Fruit fly (Drosophila melanogaster) whole organism, embryonic: ENCODE results near the gene fz.
A peak's percentile ranks its signal among the peaks of the same experiment; 100 is the strongest.

ENCODE experiments used
- Abd-B ChIP-seq: fragments of 200-800 bp; sonication (Bioruptor generic); optimal IDR thresholded peaks from 2 replicates; lab custom pipeline; 2018; ENCODE audit warnings: missing biosample characterization, mild to moderate bottlenecking, missing genetic modification characterization, moderate library complexity
- Atf3 ChIP-seq: fragments of 200-800 bp; sonication (Bioruptor generic); optimal IDR thresholded peaks from 3 replicates; lab custom pipeline; 2016; ENCODE audit warnings: missing biosample characterization, missing genetic modification characterization
- Bgb ChIP-seq: fragments of 200-800 bp; sonication (Bioruptor generic); IDR thresholded peaks from 2 replicates; pipeline ENCODE4 v1.3.6; 2022; ENCODE audit warnings: missing biosample characterization, missing genetic modification characterization; ENCODE audit not compliant: partially characterized antibody
- CG10321 ChIP-seq: fragments of 200-800 bp; sonication (Bioruptor generic); IDR thresholded peaks from 2 replicates; pipeline ENCODE4 v1.3.6; 2022; ENCODE audit warnings: missing biosample characterization, missing genetic modification characterization
- CG10462 ChIP-seq: fragments of 200-800 bp; sonication (Bioruptor generic); optimal IDR thresholded peaks from 2 replicates; lab custom pipeline; 2016; ENCODE audit warnings: missing biosample characterization, missing genetic modification characterization
- CG10654 ChIP-seq: fragments of 200-800 bp; sonication (Bioruptor generic); optimal IDR thresholded peaks from 2 replicates; lab custom pipeline; 2016; ENCODE audit warnings: missing biosample characterization, missing genetic modification characterization
- CG11695 ChIP-seq: fragments of 200-800 bp; sonication (Bioruptor generic); IDR thresholded peaks from 3 replicates; pipeline ENCODE4 v1.3.6; 2022; ENCODE audit warnings: missing biosample characterization, missing genetic modification characterization
- CG11696 ChIP-seq: fragments of 200-800 bp; sonication (Bioruptor generic); IDR thresholded peaks from 2 replicates; pipeline ENCODE4 v1.3.6; 2022; ENCODE audit warnings: missing biosample characterization, missing genetic modification characterization
- CG12659 ChIP-seq: fragments of 200-800 bp; sonication (Bioruptor generic); optimal IDR thresholded peaks from 3 replicates; lab custom pipeline; 2017; ENCODE audit warnings: mild to moderate bottlenecking, missing biosample characterization, missing genetic modification reagents, missing genetic modification characterization
- CG14710 ChIP-seq: fragments of 200-800 bp; sonication (Bioruptor generic); optimal IDR thresholded peaks from 3 replicates; lab custom pipeline; 2019; ENCODE audit warnings: missing biosample characterization, mild to moderate bottlenecking, missing genetic modification characterization, moderate library complexity
- CG14965 ChIP-seq: fragments of 200-800 bp; sonication (Bioruptor generic); optimal IDR thresholded peaks from 2 replicates; lab custom pipeline; 2016; ENCODE audit warnings: missing biosample characterization, missing genetic modification characterization, borderline replicate concordance
- CG1529 ChIP-seq: fragments of 200-800 bp; sonication (Bioruptor generic); optimal IDR thresholded peaks from 3 replicates; lab custom pipeline; 2018; ENCODE audit warnings: missing biosample characterization, missing genetic modification characterization
- CG17186 ChIP-seq: fragments of 200-800 bp; sonication (Bioruptor generic); optimal IDR thresholded peaks from 3 replicates; lab custom pipeline; 2017; ENCODE audit warnings: missing biosample characterization, missing genetic modification reagents, missing genetic modification characterization
- CG17359 ChIP-seq: fragments of 200-800 bp; sonication (Bioruptor generic); optimal IDR thresholded peaks from 3 replicates; lab custom pipeline; 2018; ENCODE audit warnings: missing biosample characterization, mild to moderate bottlenecking, missing genetic modification characterization, moderate library complexity
- CG2116 ChIP-seq: fragments of 200-800 bp; sonication (Bioruptor generic); optimal IDR thresholded peaks from 3 replicates; lab custom pipeline; 2018; ENCODE audit warnings: missing biosample characterization, mild to moderate bottlenecking, missing genetic modification characterization
- CG2712 ChIP-seq: fragments of 200-800 bp; optimal IDR thresholded peaks from 3 replicates; lab custom pipeline; 2019; ENCODE audit warnings: missing biosample characterization, mild to moderate bottlenecking, missing genetic modification characterization, moderate library complexity
- CG30020 ChIP-seq: fragments of 200-800 bp; optimal IDR thresholded peaks from 2 replicates; lab custom pipeline; 2019; ENCODE audit warnings: missing biosample characterization, mild to moderate bottlenecking, missing genetic modification characterization, moderate library complexity
- CG31441 ChIP-seq: fragments of 200-800 bp; sonication (Bioruptor generic); IDR thresholded peaks from 2 replicates; pipeline ENCODE4 v1.3.6; 2022; ENCODE audit warnings: missing biosample characterization, missing genetic modification characterization
- CG32767 ChIP-seq: fragments of 200-800 bp; sonication (Bioruptor generic); IDR thresholded peaks from 2 replicates; pipeline ENCODE4 v1.3.6; 2022; ENCODE audit warnings: missing biosample characterization, missing genetic modification characterization
- CG33213 ChIP-seq: fragments of 200-800 bp; sonication (Bioruptor generic); optimal IDR thresholded peaks from 3 replicates; lab custom pipeline; 2016; ENCODE audit warnings: missing biosample characterization, missing genetic modification characterization
- CG4820 ChIP-seq: fragments of 200-800 bp; sonication (Bioruptor generic); optimal IDR thresholded peaks from 3 replicates; lab custom pipeline; 2016; ENCODE audit warnings: missing biosample characterization, missing genetic modification characterization
- CG7556 ChIP-seq: fragments of 200-800 bp; sonication (Bioruptor generic); optimal IDR thresholded peaks from 2 replicates; lab custom pipeline; 2017; ENCODE audit warnings: missing biosample characterization, mild to moderate bottlenecking, missing genetic modification characterization
- CG9437 ChIP-seq: fragments of 200-800 bp; sonication (Bioruptor generic); optimal IDR thresholded peaks from 2 replicates; lab custom pipeline; 2018; ENCODE audit warnings: missing biosample characterization, mild to moderate bottlenecking, missing genetic modification characterization
- CG9932 ChIP-seq: fragments of 200-800 bp; sonication (Bioruptor generic); IDR thresholded peaks from 2 replicates; pipeline ENCODE4 v1.3.6; 2022; ENCODE audit warnings: missing biosample characterization, missing genetic modification characterization
- Dref ChIP-seq: fragments of 200-800 bp; sonication (Bioruptor generic); IDR thresholded peaks from 2 replicates; pipeline ENCODE4 v1.3.6; 2022; ENCODE audit warnings: missing biosample characterization, missing genetic modification characterization
- H15 ChIP-seq: fragments of 200-800 bp; sonication (Bioruptor generic); IDR thresholded peaks from 3 replicates; pipeline ENCODE4 v1.3.6; 2022; ENCODE audit warnings: missing biosample characterization, missing genetic modification characterization
- HLHmδ ChIP-seq: fragments of 200-800 bp; sonication (Bioruptor generic); optimal IDR thresholded peaks from 2 replicates; lab custom pipeline; 2018; ENCODE audit warnings: missing biosample characterization, mild to moderate bottlenecking, missing genetic modification characterization, moderate library complexity
- Hey ChIP-seq: fragments of 200-800 bp; sonication (Bioruptor generic); optimal IDR thresholded peaks from 3 replicates; lab custom pipeline; 2018; ENCODE audit warnings: missing biosample characterization, mild to moderate bottlenecking, missing genetic modification characterization
- Hr78 ChIP-seq, 2 experiments: fragments of 200-800 bp in 1 of 2; fragments of >200 bp in 1 of 2; sonication (Bioruptor generic) in 1 of 2; optimal IDR thresholded peaks; 2 replicates each; lab custom pipeline; 2017 to 2019; ENCODE audit warnings: missing biosample characterization in 2 of 2, missing genetic modification characterization in 2 of 2, mild to moderate bottlenecking in 1 of 2, moderate library complexity in 1 of 2
- Hsf ChIP-seq: fragments of 200-800 bp; sonication (Bioruptor generic); optimal IDR thresholded peaks from 3 replicates; lab custom pipeline; 2016; ENCODE audit warnings: missing biosample characterization, missing genetic modification characterization
- Mad ChIP-seq: fragments of 200-800 bp; sonication (Bioruptor generic); optimal IDR thresholded peaks from 2 replicates; lab custom pipeline; 2016; ENCODE audit warnings: missing biosample characterization, missing genetic modification characterization
- NK7.1 ChIP-seq: fragments of 200-800 bp; sonication (Bioruptor generic); optimal IDR thresholded peaks from 3 replicates; lab custom pipeline; 2016; ENCODE audit warnings: missing biosample characterization, missing genetic modification characterization
- Oaz ChIP-seq: fragments of 200-800 bp; sonication (Bioruptor generic); IDR thresholded peaks from 2 replicates; pipeline ENCODE4 v1.3.6; 2022; ENCODE audit warnings: missing biosample characterization, missing genetic modification characterization
- Optix ChIP-seq: fragments of 200-800 bp; sonication (Bioruptor generic); IDR thresholded peaks from 3 replicates; pipeline ENCODE4 v1.3.6; 2022; ENCODE audit warnings: missing biosample characterization, missing genetic modification characterization
- Ptx1 ChIP-seq: fragments of 200-800 bp; sonication (Bioruptor generic); IDR thresholded peaks from 2 replicates; pipeline ENCODE4 v1.3.6; 2022; ENCODE audit warnings: missing biosample characterization, missing genetic modification characterization
- Usf ChIP-seq: fragments of 200-800 bp; sonication (Bioruptor generic); optimal IDR thresholded peaks from 2 replicates; lab custom pipeline; 2017; ENCODE audit warnings: missing genotype, missing biosample characterization, missing genetic modification characterization
- Xbp1 ChIP-seq: fragments of 200-800 bp; sonication (Bioruptor generic); optimal IDR thresholded peaks from 3 replicates; lab custom pipeline; 2016; ENCODE audit warnings: missing biosample characterization, mild to moderate bottlenecking, missing genetic modification characterization
- YL-1 ChIP-seq: fragments of 200-800 bp; sonication (Bioruptor generic); optimal IDR thresholded peaks from 3 replicates; lab custom pipeline; 2017; ENCODE audit warnings: missing biosample characterization, mild to moderate bottlenecking, missing genetic modification characterization
- ara ChIP-seq: fragments of 200-800 bp; sonication (Bioruptor generic); IDR thresholded peaks from 2 replicates; pipeline ENCODE4 v1.3.6; 2022; ENCODE audit warnings: missing biosample characterization, missing genetic modification characterization
- btn ChIP-seq: fragments of 200-800 bp; sonication (Bioruptor generic); optimal IDR thresholded peaks from 2 replicates; lab custom pipeline; 2016; ENCODE audit warnings: missing biosample characterization, missing genetic modification characterization
- chif ChIP-seq, 2 experiments: fragments of 200-800 bp; sonication (Bioruptor generic); optimal IDR thresholded peaks; 3 replicates each; lab custom pipeline; 2016; ENCODE audit warnings: missing biosample characterization in 2 of 2, missing genetic modification characterization in 2 of 2
- chn ChIP-seq: fragments of 200-800 bp; sonication (Bioruptor generic); optimal IDR thresholded peaks from 2 replicates; lab custom pipeline; 2016; ENCODE audit warnings: missing biosample characterization, missing genetic modification characterization
- crol ChIP-seq: fragments of 200-800 bp; sonication (Bioruptor generic); IDR thresholded peaks from 2 replicates; pipeline ENCODE4 v1.3.6; 2022; ENCODE audit warnings: missing biosample characterization, missing genetic modification characterization
- dm ChIP-seq: fragments of 200-800 bp; sonication (Bioruptor generic); optimal IDR thresholded peaks from 3 replicates; lab custom pipeline; 2016; ENCODE audit warnings: missing biosample characterization, missing genetic modification characterization
- ftz-f1 ChIP-seq: fragments of 200-800 bp; sonication (Bioruptor generic); optimal IDR thresholded peaks from 2 replicates; lab custom pipeline; 2016; ENCODE audit warnings: missing biosample characterization, missing genetic modification characterization
- kah ChIP-seq: fragments of 200-800 bp; sonication (Bioruptor generic); optimal IDR thresholded peaks from 2 replicates; lab custom pipeline; 2018; ENCODE audit warnings: missing biosample characterization, mild to moderate bottlenecking, missing genetic modification characterization
- onecut ChIP-seq: fragments of 200-800 bp; sonication (Bioruptor generic); IDR thresholded peaks from 2 replicates; pipeline ENCODE4 v1.3.6; 2022; ENCODE audit warnings: missing biosample characterization, missing genetic modification characterization
- sd ChIP-seq: fragments of 200-800 bp; sonication (Bioruptor generic); optimal IDR thresholded peaks from 3 replicates; lab custom pipeline; 2018; ENCODE audit warnings: missing biosample characterization, mild to moderate bottlenecking, missing genetic modification characterization, moderate library complexity
- sens ChIP-seq: fragments of 200-800 bp; sonication (Bioruptor generic); peaks from one replicate; lab custom pipeline; 2016; ENCODE audit warnings: missing biosample characterization, missing genetic modification characterization
- shn ChIP-seq: fragments of 200-800 bp; sonication (Bioruptor generic); optimal IDR thresholded peaks from 3 replicates; lab custom pipeline; 2016; ENCODE audit warnings: missing biosample characterization, missing genetic modification characterization
- tx ChIP-seq: fragments of 200-800 bp; sonication (Bioruptor generic); optimal IDR thresholded peaks from 2 replicates; lab custom pipeline; 2016; ENCODE audit warnings: missing biosample characterization, missing genetic modification characterization
- zen2 ChIP-seq: fragments of 200-800 bp; sonication (Bioruptor generic); IDR thresholded peaks from 3 replicates; pipeline ENCODE4 v1.3.6; 2022; ENCODE audit warnings: missing biosample characterization, missing genetic modification characterization; ENCODE audit not compliant: partially characterized antibody

The fz gene

dm6 chr3L:14410892-14411291 lies 136.7 kb downstream of the fz start (continued):
- TF ChIP-seq CG7556 (GFP tag; lab: Kevin White, UChicago), result no peak
- TF ChIP-seq Xbp1 (GFP tag; lab: Kevin White, UChicago), result peak; percentile 12
- TF ChIP-seq zen2 (GFP tag; lab: Robert Waterston, UW), result no peak
- no peak for TF ChIP-seq dm (GFP tag; lab: Kevin White, UChicago)
- TF ChIP-seq CG14965 (GFP tag; lab: Kevin White, UChicago), result no peak
- TF ChIP-seq HLHmδ (GFP tag; lab: Kevin White, UChicago), result no peak
- TF ChIP-seq CG4820 (GFP tag; lab: Kevin White, UChicago), result no peak
- peak; percentile 14 for TF ChIP-seq CG1529 (GFP tag; lab: Kevin White, UChicago)
- TF ChIP-seq CG17186, result no peak
- no peak for TF ChIP-seq crol (GFP tag; lab: Robert Waterston, UW)
- 0 out of 2 replicates have a peak, but pooled peaks have one; percentile 26 for TF ChIP-seq Ptx1 (GFP tag; lab: Robert Waterston, UW)
- peak; percentile 51; the same call in 1 of the 3 replicates for TF ChIP-seq CG11695
- no peak for TF ChIP-seq CG9437 (GFP tag; lab: Kevin White, UChicago)
- TF ChIP-seq Dref (GFP tag; lab: Robert Waterston, UW), result no peak
- TF ChIP-seq Hsf (GFP tag; lab: Kevin White, UChicago), result no peak
- TF ChIP-seq ara, result peak; percentile 64; the same call in 1 of the 2 replicates
- no peak for TF ChIP-seq sd
- TF ChIP-seq Hr78 (GFP tag; optimal IDR thresholded peaks at IDR 0.05; lab: Kevin White, UChicago), result no peak
- no peak for TF ChIP-seq CG2116 (GFP tag; lab: Kevin White, UChicago)
- no peak for TF ChIP-seq tx (GFP tag; lab: Kevin White, UChicago)
- peak; percentile 24 for TF ChIP-seq onecut (GFP tag; lab: Robert Waterston, UW)
- no peak for TF ChIP-seq CG33213 (GFP tag; lab: Kevin White, UChicago)
- TF ChIP-seq CG10321, result no peak
- peak; percentile 57; the same call in 2 of the 3 replicates for TF ChIP-seq Optix (GFP tag; lab: Robert Waterston, UW)
- no peak for TF ChIP-seq chif (GFP tag; optimal IDR thresholded peaks at IDR 0.05; lab: Kevin White, UChicago)
- no peak for TF ChIP-seq CG30020 (tag; lab: Kevin White, UChicago)
- TF ChIP-seq CG10654, result no peak
- peak; percentile 46 for TF ChIP-seq CG17359
- TF ChIP-seq CG11696 (GFP tag; lab: Robert Waterston, UW), result no peak
- peak; percentile 5 for TF ChIP-seq Mad (GFP tag; lab: Kevin White, UChicago)
- TF ChIP-seq CG2712 (tag; lab: Kevin White, UChicago), result peak; percentile 60
- TF ChIP-seq ftz-f1 (GFP tag; lab: Kevin White, UChicago), result no peak
- TF ChIP-seq CG10462 (GFP tag; lab: Kevin White, UChicago), result no peak
- TF ChIP-seq H15 (GFP tag; lab: Robert Waterston, UW), result 0 out of 3 replicates have a peak, but pooled peaks have one; percentile 23
- TF ChIP-seq NK7.1 (GFP tag; lab: Kevin White, UChicago), result no peak
- no peak for TF ChIP-seq sens (GFP tag; lab: Kevin White, UChicago)
- TF ChIP-seq Hey, result no peak
- no peak for TF ChIP-seq CG9932 (GFP tag; lab: Robert Waterston, UW)
- no peak for TF ChIP-seq Usf (GFP tag; lab: Kevin White, UChicago)
- no peak for TF ChIP-seq CG32767 (GFP tag; lab: Robert Waterston, UW)
- TF ChIP-seq shn, result no peak
- TF ChIP-seq btn, result no peak
- TF ChIP-seq CG14710 (tag; lab: Kevin White, UChicago), result peak; percentile 24
- TF ChIP-seq Abd-B (GFP tag; lab: Kevin White, UChicago), result no peak
- no peak for TF ChIP-seq Bgb (GFP tag; lab: Robert Waterston, UW)
- no peak for TF ChIP-seq Atf3 (GFP tag; lab: Kevin White, UChicago)
- no peak for TF ChIP-seq chn
- TF ChIP-seq YL-1 (GFP tag; lab: Kevin White, UChicago), result no peak
- no peak for TF ChIP-seq kah (GFP tag; lab: Kevin White, UChicago)
- TF ChIP-seq Oaz (GFP tag; lab: Robert Waterston, UW), result no peak
- TF ChIP-seq CG31441 (GFP tag; lab: Robert Waterston, UW), result peak; percentile 43
- no peak for TF ChIP-seq CG12659 (GFP tag; lab: Kevin White, UChicago)
